Fruit fly (Drosophila melanogaster): ENCODE results near the gene Cyp4d8.

The Cyp4d8 gene

dm6 chr3L:7491564-7491963 is 4.4 kb downstream of the Cyp4d8 start, which contains the start of gene Cyp316a1:
TSS of gene Cyp316a1 (plus strand) at chr3L:7491864.
- no peak for TF ChIP-seq esg (GFP tag; conservative IDR thresholded peaks at IDR 0.05)
- no peak for TF ChIP-seq CG17612 (GFP tag; IDR thresholded peaks at IDR 0.05)
- TF ChIP-seq CG11504 (tag; optimal IDR thresholded peaks at IDR 0.05): peak; percentile 6

- no peak for TF ChIP-seq row (GFP tag; IDR thresholded peaks at IDR 0.05)
- no peak for TF ChIP-seq jigr1 (GFP tag; IDR thresholded peaks at IDR 0.05)
- no peak for TF ChIP-seq phol (tag; optimal IDR thresholded peaks at IDR 0.05)
- no peak for TF ChIP-seq Ets97D (GFP tag; optimal IDR thresholded peaks at IDR 0.05)
- TF ChIP-seq CG15269 (tag; optimal IDR thresholded peaks at IDR 0.05): no peak
- no peak for TF ChIP-seq CG17361 (GFP tag; IDR thresholded peaks at IDR 0.05)
- no peak for TF ChIP-seq CG8478 (optimal IDR thresholded peaks at IDR 0.05)
- TF ChIP-seq HmgZ (tag; optimal IDR thresholded peaks at IDR 0.05): no peak
- TF ChIP-seq maf-S (GFP tag; optimal IDR thresholded peaks at IDR 0.05): no peak
- no peak for TF ChIP-seq CG7928 (GFP tag; optimal IDR thresholded peaks at IDR 0.05)
- TF ChIP-seq sens (GFP tag): no peak
- no peak for TF ChIP-seq Jarid2 (GFP tag; optimal IDR thresholded peaks at IDR 0.05)
- TF ChIP-seq CG3407 (GFP tag; optimal IDR thresholded peaks at IDR 0.05): no peak
- no peak for TF ChIP-seq slp2 (GFP tag; optimal IDR thresholded peaks at IDR 0.05)
- no peak for TF ChIP-seq inv (GFP tag; IDR thresholded peaks at IDR 0.05; ENCODE audit: partially characterized antibody)
- TF ChIP-seq CG18011 (GFP tag; optimal IDR thresholded peaks at IDR 0.05): no peak
- no peak for TF ChIP-seq Med (GFP tag)
Measured at dm6 chr3L:7485667-7486066, 10.3 kb downstream of the Cyp4d8 start, which contains the start of gene mthl6. TSS of gene mthl6 (plus strand) at chr3L:7485967.

dm6 chr3L:7475270-7475669 is 20.7 kb downstream of the Cyp4d8 start, which contains the start of gene CG43292:
TSS of gene CG43292 (plus strand) at chr3L:7475570.
- TF ChIP-seq CG30403 (GFP tag; optimal IDR thresholded peaks at IDR 0.05): no peak

dm6 chr3L:7471259-7471658 is 24.7 kb downstream of the Cyp4d8 start, which contains the start of gene CG8541:
TSS of gene CG8541 (plus strand) at chr3L:7471559.
- TF ChIP-seq prd (optimal IDR thresholded peaks at IDR 0.05): no peak
- no peak for TF ChIP-seq prd (GFP tag; IDR thresholded peaks at IDR 0.05)
- peak; percentile 12; the same call in 1 of the 2 replicates for TF ChIP-seq ssp (GFP tag; IDR thresholded peaks at IDR 0.05)

dm6 chr3L:7470202-7470601 is 25.8 kb downstream of the Cyp4d8 start, which contains the start of gene CG8543:
TSS of gene CG8543 (minus strand) at chr3L:7470302.
- TF ChIP-seq CG14667 (GFP tag; IDR thresholded peaks at IDR 0.05) (no peak), CG15011 (GFP tag; optimal IDR thresholded peaks at IDR 0.05) (no peak), CG1529 (GFP tag; optimal IDR thresholded peaks at IDR 0.05) (no peak), CG9932 (GFP tag; IDR thresholded peaks at IDR 0.05) (no peak), D (optimal IDR thresholded peaks at IDR 0.05) (no peak), D (GFP tag; optimal IDR thresholded peaks at IDR 0.05) (no peak), CG12659 (GFP tag; optimal IDR thresholded peaks at IDR 0.05) (no peak), row (GFP tag; IDR thresholded peaks at IDR 0.05) (no peak), CG9437 (GFP tag; optimal IDR thresholded peaks at IDR 0.05) (no peak), CG10209 (GFP tag; optimal IDR thresholded peaks at IDR 0.05) (no peak), Lim3 (GFP tag; IDR thresholded peaks at IDR 0.05) (no peak), CG16779 (GFP tag; IDR thresholded peaks at IDR 0.05) (no peak), Doc3 (GFP tag; IDR thresholded peaks at IDR 0.05; ENCODE audit: partially characterized antibody) (no peak), CG12219 (GFP tag; optimal IDR thresholded peaks at IDR 0.05) (no peak)
